Worm (Caenorhabditis elegans) whole organism, L4 larva: Measurements from ENCODE around the gene nfu-1.

Experiments
- F10B5.3 ChIP-seq: sonication (generic microtip); optimal IDR thresholded peaks from 2 replicates; lab custom pipeline; 2016; ENCODE audit warnings: mild to moderate bottlenecking, missing genetic modification characterization, missing compliant biosample characterization
- F37D6.2 ChIP-seq: sonication (generic microtip); optimal IDR thresholded peaks from 2 replicates; lab custom pipeline; 2016; ENCODE audit warnings: mild to moderate bottlenecking, missing genetic modification characterization, missing compliant biosample characterization
- F44E2.7 ChIP-seq: fragments of 200-800 bp; sonication (Bioruptor generic); IDR thresholded peaks from 2 replicates; pipeline ENCODE4 v2.1.2; 2022; ENCODE audit warnings: missing genetic modification characterization, missing compliant biosample characterization
- F49E8.2 ChIP-seq: sonication (generic microtip); optimal IDR thresholded peaks from 2 replicates; lab custom pipeline; 2016; ENCODE audit warnings: missing compliant biosample characterization, mild to moderate bottlenecking, missing genetic modification characterization, borderline replicate concordance
- T20F7.1 ChIP-seq: fragments of 200-800 bp; sonication (Bioruptor generic); optimal IDR thresholded peaks from 2 replicates; lab custom pipeline; 2018; ENCODE audit warnings: mild to moderate bottlenecking, missing genetic modification characterization, missing compliant biosample characterization
- Y48G9A.11 ChIP-seq: fragments of 200-800 bp; sonication (Bioruptor generic); IDR thresholded peaks from 2 replicates; pipeline ENCODE4 v1.3.6; 2022; ENCODE audit warnings: missing genetic modification reagents, missing genetic modification characterization, missing compliant biosample characterization
- Y5F2A.4 ChIP-seq: fragments of 200-800 bp; sonication (Bioruptor generic); optimal IDR thresholded peaks from 2 replicates; lab custom pipeline; 2018; ENCODE audit warnings: mild to moderate bottlenecking, missing genetic modification characterization, missing compliant biosample characterization
- aha-1 ChIP-seq: fragments of 150-350 bp; peaks from one replicate; lab custom pipeline; 2014; ENCODE audit warnings: missing biosample characterization, missing genetic modification characterization
- aly-2 ChIP-seq: sonication (generic microtip); optimal IDR thresholded peaks from 2 replicates; lab custom pipeline; 2018; ENCODE audit warnings: missing biosample characterization, missing genetic modification characterization
- arid-1 ChIP-seq: fragments of 200-800 bp; sonication (Bioruptor generic); conservative IDR thresholded peaks from 2 replicates; pipeline ENCODE4 v1.3.6; 2022; ENCODE audit warnings: missing genetic modification reagents, missing genetic modification characterization, missing compliant biosample characterization
- ceh-20 ChIP-seq: fragments of 200-800 bp; sonication (Bioruptor generic); IDR thresholded peaks from 2 replicates; pipeline ENCODE4 v1.3.6; 2022; ENCODE audit warnings: missing genetic modification reagents, missing genetic modification characterization, missing compliant biosample characterization
- ceh-28 ChIP-seq: fragments of 150-350 bp; optimal IDR thresholded peaks from 2 replicates; lab custom pipeline; 2014; ENCODE audit warnings: missing biosample characterization, missing genetic modification reagents, missing genetic modification characterization
- ceh-32 ChIP-seq: sonication (generic microtip); optimal IDR thresholded peaks from 2 replicates; lab custom pipeline; 2016; ENCODE audit warnings: mild to moderate bottlenecking, missing genetic modification characterization, missing compliant biosample characterization; ENCODE audit not compliant: poor library complexity
- ceh-62 ChIP-seq: sonication (generic microtip); optimal IDR thresholded peaks from 2 replicates; lab custom pipeline; 2017; ENCODE audit warnings: missing biosample characterization, missing genetic modification characterization
- ctbp-1 ChIP-seq: fragments of 200-800 bp; sonication (Bioruptor generic); IDR thresholded peaks from 2 replicates; pipeline ENCODE4 v1.3.6; 2022; ENCODE audit warnings: missing genetic modification reagents, missing genetic modification characterization, missing compliant biosample characterization
- daf-12 ChIP-seq: fragments of 150-350 bp; optimal IDR thresholded peaks from 2 replicates; lab custom pipeline; 2014; ENCODE audit warnings: missing biosample characterization, missing genetic modification reagents, missing genetic modification characterization
- daf-16 ChIP-seq, 3 experiments: sonication (generic microtip); optimal IDR thresholded peaks; 2 replicates each; lab custom pipeline; 2016 to 2017; ENCODE audit warnings: missing genetic modification characterization in 3 of 3, missing genetic modification reagents in 3 of 3, mild to moderate bottlenecking in 2 of 3, missing compliant biosample characterization in 2 of 3, missing biosample characterization in 1 of 3, moderate library complexity in 1 of 3
- dmd-8 ChIP-seq: fragments of 200-800 bp; sonication (Bioruptor generic); IDR thresholded peaks from 2 replicates; pipeline ENCODE4 v1.3.6; 2022; ENCODE audit warnings: missing genetic modification characterization, missing compliant biosample characterization
- dpl-1 ChIP-seq: fragments of 150-350 bp; optimal IDR thresholded peaks from 2 replicates; lab custom pipeline; 2014; ENCODE audit warnings: missing biosample characterization, missing genetic modification reagents, missing genetic modification characterization
- duxl-1 ChIP-seq: sonication (generic microtip); optimal IDR thresholded peaks from 2 replicates; lab custom pipeline; 2016; ENCODE audit warnings: mild to moderate bottlenecking, missing genetic modification characterization, moderate library complexity, missing compliant biosample characterization; ENCODE audit not compliant: poor library complexity
- egl-43 ChIP-seq: fragments of 200-800 bp; sonication (Bioruptor generic); IDR thresholded peaks from 2 replicates; pipeline ENCODE4 v1.3.6; 2022; ENCODE audit warnings: missing genetic modification reagents, missing genetic modification characterization, missing compliant biosample characterization
- fkh-10 ChIP-seq: fragments of 150-350 bp; optimal IDR thresholded peaks from 2 replicates; lab custom pipeline; 2014; ENCODE audit warnings: missing biosample characterization, missing genetic modification reagents, missing genetic modification characterization
- hlh-30 ChIP-seq: sonication (generic microtip); optimal IDR thresholded peaks from 2 replicates; lab custom pipeline; 2017; ENCODE audit warnings: antibody characterized with exemption, mild to moderate bottlenecking, missing genetic modification characterization, missing compliant biosample characterization; ENCODE audit not compliant: insufficient read depth
- hmg-1.1 ChIP-seq: fragments of 200-800 bp; sonication (Bioruptor generic); IDR thresholded peaks from 2 replicates; pipeline ENCODE4 v1.3.6; 2022; ENCODE audit warnings: missing genetic modification reagents, missing genetic modification characterization, missing compliant biosample characterization
- lin-13 ChIP-seq: fragments of 150-350 bp; optimal IDR thresholded peaks from 2 replicates; lab custom pipeline; 2014; ENCODE audit warnings: missing biosample characterization, missing genetic modification reagents, missing genetic modification characterization
- lin-15B ChIP-seq: fragments of 150-350 bp; sonication (generic microtip); optimal IDR thresholded peaks from 3 replicates; lab custom pipeline; 2014; ENCODE audit warnings: missing biosample characterization, missing genetic modification characterization
- madf-5 ChIP-seq, 2 experiments: fragments of 200-800 bp; sonication (Bioruptor generic); IDR thresholded peaks; 2 replicates each; pipeline ENCODE4 v1.3.6; 2022; ENCODE audit warnings: missing compliant biosample characterization in 2 of 2, missing genetic modification characterization in 2 of 2
- mep-1 ChIP-seq: fragments of 150-350 bp; sonication (generic microtip); optimal IDR thresholded peaks from 3 replicates; lab custom pipeline; 2014; ENCODE audit warnings: missing biosample characterization, missing genetic modification characterization
- mes-2 ChIP-seq: sonication (generic microtip); optimal IDR thresholded peaks from 2 replicates; lab custom pipeline; 2016; ENCODE audit warnings: missing genotype, mild to moderate bottlenecking, missing genetic modification characterization, missing compliant biosample characterization; ENCODE audit not compliant: poor library complexity, severe bottlenecking
- nhr-10 ChIP-seq: fragments of 150-350 bp; optimal IDR thresholded peaks from 2 replicates; lab custom pipeline; 2014; ENCODE audit warnings: missing biosample characterization, missing genetic modification characterization
- nhr-11 ChIP-seq: fragments of 150-350 bp; optimal IDR thresholded peaks from 2 replicates; lab custom pipeline; 2014; ENCODE audit warnings: missing biosample characterization, missing genetic modification characterization
- nhr-111 ChIP-seq: fragments of 200-800 bp; sonication (Bioruptor generic); optimal IDR thresholded peaks from 2 replicates; lab custom pipeline; 2018; ENCODE audit warnings: mild to moderate bottlenecking, missing genetic modification characterization, missing compliant biosample characterization
- nhr-237 ChIP-seq: sonication (generic microtip); optimal IDR thresholded peaks from 2 replicates; lab custom pipeline; 2017; ENCODE audit warnings: missing biosample characterization, missing genetic modification characterization
- nhr-28 ChIP-seq: fragments of 150-350 bp; optimal IDR thresholded peaks from 2 replicates; lab custom pipeline; 2014; ENCODE audit warnings: missing biosample characterization, missing genetic modification characterization
- nhr-48 ChIP-seq: sonication (generic microtip); optimal IDR thresholded peaks from 2 replicates; lab custom pipeline; 2016; ENCODE audit warnings: mild to moderate bottlenecking, missing genetic modification characterization, missing compliant biosample characterization
- nhr-76 ChIP-seq: fragments of 150-350 bp; optimal IDR thresholded peaks from 2 replicates; lab custom pipeline; 2014; ENCODE audit warnings: missing biosample characterization, missing genetic modification characterization
- pha-4 ChIP-seq, 2 experiments: fragments of 150-350 bp in 1 of 2; fragments of 200-800 bp in 1 of 2; sonication (Bioruptor generic) in 1 of 2; IDR thresholded peaks in 1 of 2; optimal IDR thresholded peaks in 1 of 2; 2 replicates each; pipeline versions ENCODE4 v1.3.6 to Lab custom; 2014 to 2022; ENCODE audit warnings: missing genetic modification characterization in 2 of 2, missing genetic modification reagents in 2 of 2, missing biosample characterization in 1 of 2, missing compliant biosample characterization in 1 of 2
- rbr-2 ChIP-seq: sonication (generic microtip); optimal IDR thresholded peaks from 2 replicates; lab custom pipeline; 2016; ENCODE audit warnings: missing genotype, missing genetic modification characterization, missing compliant biosample characterization
- saeg-2 ChIP-seq: fragments of 200-800 bp; sonication (Bioruptor generic); IDR thresholded peaks from 2 replicates; pipeline ENCODE4 v1.3.6; 2022; ENCODE audit warnings: missing genetic modification reagents, missing genetic modification characterization, missing compliant biosample characterization
- set-16 ChIP-seq: fragments of 200-800 bp; sonication (Bioruptor generic); IDR thresholded peaks from 2 replicates; pipeline ENCODE4 v1.3.6; 2022; ENCODE audit warnings: missing genetic modification reagents, missing genetic modification characterization, missing compliant biosample characterization
- spr-1 ChIP-seq: sonication (generic microtip); optimal IDR thresholded peaks from 2 replicates; lab custom pipeline; 2016; ENCODE audit warnings: mild to moderate bottlenecking, missing genetic modification characterization, missing compliant biosample characterization
- unc-130 ChIP-seq: sonication (generic microtip); optimal IDR thresholded peaks from 2 replicates; lab custom pipeline; 2016; ENCODE audit warnings: missing genetic modification reagents, missing genetic modification characterization, missing compliant biosample characterization
- unc-62 ChIP-seq, 3 experiments: fragments of 150-350 bp in 1 of 3; sonication (generic microtip); optimal IDR thresholded peaks in 2 of 3; peaks in 1 of 3; 1 replicate in 1 of 3; 2 replicates in 2 of 3; lab custom pipeline; 2014 to 2017; ENCODE audit warnings: missing biosample characterization in 3 of 3, missing genetic modification characterization in 3 of 3, missing genetic modification reagents in 3 of 3, missing genotype in 1 of 3
- zfp-3 ChIP-seq: fragments of 200-800 bp; sonication (Bioruptor generic); conservative IDR thresholded peaks from 2 replicates; pipeline ENCODE4 v1.3.6; 2022; ENCODE audit warnings: missing genetic modification reagents, missing genetic modification characterization, missing compliant biosample characterization

The nfu-1 gene

ce11 chrIV:10387113-10387512 lies at the start of gene nfu-1:
TSS of gene nfu-1 (plus strand) at chrIV:10387413.
- 0 out of 2 replicates have a peak, but pooled peaks have one; percentile 22 for TF ChIP-seq arid-1 (GFP tag; lab: Robert Waterston, UW)
- peak; percentile 0 for TF ChIP-seq F49E8.2 (tag; lab: Kevin White, UChicago)
- no peak for TF ChIP-seq T20F7.1
- TF ChIP-seq, all 104 proteins: peak for 2

DNA sequence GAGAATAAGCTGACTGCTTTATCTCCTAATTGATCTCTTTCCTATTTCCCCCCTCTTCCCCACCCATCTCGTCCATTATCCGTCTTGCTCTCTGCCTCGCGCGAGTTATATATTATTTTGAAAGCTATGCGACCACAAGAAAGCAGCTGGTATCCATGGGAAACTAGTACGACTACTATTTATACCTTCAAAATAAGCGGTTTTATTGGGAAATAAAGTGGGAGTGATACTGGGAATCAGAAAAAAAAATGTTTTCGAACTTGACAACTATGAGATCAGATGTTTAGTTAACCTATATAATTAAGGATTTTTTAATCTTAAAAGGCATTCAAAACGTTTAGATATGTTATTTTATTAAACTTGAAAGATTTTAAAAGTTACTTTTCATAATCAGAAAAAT lies 47.5 kb upstream of the nfu-1 start:
- TF ChIP-seq nhr-11, result peak; percentile 9
- no peak for TF ChIP-seq nhr-76

DNA sequence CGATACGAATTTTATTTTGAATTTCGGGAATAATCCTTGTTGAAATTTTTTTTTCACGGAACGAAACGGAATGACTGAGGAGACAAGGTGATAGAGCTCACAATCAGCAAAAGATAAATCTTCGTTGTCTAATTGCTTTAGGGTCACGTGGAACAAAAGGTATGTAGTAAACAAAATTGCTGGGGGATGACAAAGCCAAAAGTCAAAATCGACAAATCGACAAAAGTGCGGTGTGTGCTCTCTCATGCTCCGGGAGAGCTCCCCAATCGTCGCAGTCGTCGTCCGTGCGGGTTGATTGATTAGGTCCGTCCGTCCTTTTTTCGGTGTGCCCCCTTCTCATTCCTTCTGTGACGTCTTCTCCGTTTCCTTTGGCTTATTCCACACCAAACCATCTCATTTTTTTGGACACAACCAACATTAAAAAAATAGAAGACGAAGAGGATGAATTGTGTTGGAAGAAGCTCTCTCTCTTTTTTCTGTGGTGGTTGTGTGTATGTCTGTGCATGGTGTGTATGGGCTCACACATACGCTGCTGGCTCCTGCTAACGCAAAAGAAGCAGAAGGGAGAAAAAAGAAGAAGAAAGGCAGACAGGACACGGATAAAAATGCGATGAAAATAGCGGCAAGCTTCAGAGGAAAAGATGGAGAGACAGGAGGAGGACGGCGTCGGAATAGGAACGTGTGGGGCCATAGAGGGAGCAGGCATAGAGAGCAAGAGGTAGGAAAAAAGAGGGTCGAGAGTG lies 45.4 kb upstream of the nfu-1 start:
- TF ChIP-seq Y5F2A.4 (no peak), set-16 (peak; percentile 48), daf-12 (tag; lab: Kevin White, UChicago) (no peak), unc-130 (GFP tag; lab: Kevin White, UChicago) (no peak), nhr-48 (tag; lab: Kevin White, UChicago) (no peak), hlh-30 (tag; lab: Kevin White, UChicago) (peak; percentile 33), unc-62 (GFP tag; optimal IDR thresholded peaks at IDR 0.05 in 1 of 2; lab: Kevin White, UChicago) (peak in 1 of 2 experiments; percentile 73), unc-62 (tag; optimal IDR thresholded peaks at IDR 0.05; lab: Kevin White, UChicago) (no peak), F10B5.3 (tag; lab: Kevin White, UChicago) (peak; percentile 1), dmd-8 (GFP tag; lab: Robert Waterston, UW) (no peak), egl-43 (0 out of 2 replicates have a peak, but pooled peaks have one; percentile 17), nhr-111 (GFP tag; lab: Kevin White, UChicago) (no peak), lin-15B (no peak), spr-1 (tag; lab: Kevin White, UChicago) (no peak), F44E2.7 (GFP tag; lab: Robert Waterston, UW) (no peak), nhr-237 (tag; lab: Kevin White, UChicago) (no peak), ceh-32 (tag; lab: Kevin White, UChicago) (peak; percentile 1), ceh-62 (tag; lab: Kevin White, UChicago) (no peak), nhr-28 (no peak), F37D6.2 (tag; lab: Kevin White, UChicago) (peak; percentile 1), pha-4 (GFP tag; IDR thresholded peaks at IDR 0.05; lab: Robert Waterston, UW) (peak; percentile 7; the same call in 1 of the 2 replicates), pha-4 (tag; optimal IDR thresholded peaks at IDR 0.05; lab: Kevin White, UChicago) (no peak), ceh-28 (tag; lab: Kevin White, UChicago) (no peak), ctbp-1 (peak; percentile 62; the same call in 1 of the 2 replicates), zfp-3 (no peak), ceh-20 (GFP tag; lab: Robert Waterston, UW) (0 out of 2 replicates have a peak, but pooled peaks have one; percentile 53), aha-1 (tag; lab: Kevin White, UChicago) (peak; percentile 99), Y48G9A.11 (no peak), fkh-10 (GFP tag; lab: Kevin White, UChicago) (peak; percentile 35), hmg-1.1 (GFP tag; lab: Robert Waterston, UW) (peak; percentile 36; the same call in 1 of the 2 replicates), rbr-2 (tag; lab: Kevin White, UChicago) (peak; percentile 55)

DNA sequence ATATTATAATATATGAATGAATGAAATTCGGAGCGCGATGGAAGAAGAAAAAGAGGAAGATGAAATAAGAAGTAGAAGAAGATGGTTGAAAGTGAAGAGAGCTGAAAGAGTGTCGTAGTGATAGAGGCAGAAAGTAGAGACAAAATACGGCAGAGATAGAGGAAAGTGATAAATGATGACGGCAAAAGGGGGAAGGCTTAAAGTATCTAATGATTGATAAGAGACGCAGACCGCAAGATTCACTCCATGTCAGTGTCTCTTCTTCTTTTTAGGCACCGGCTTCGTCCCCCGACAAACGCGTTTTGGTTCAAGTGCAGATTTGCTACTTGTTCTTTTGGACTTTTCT lies 44.9 kb upstream of the nfu-1 start:
- TF ChIP-seq lin-13 (GFP tag; lab: Kevin White, UChicago) (peak; percentile 32), nhr-10 (tag; lab: Kevin White, UChicago) (peak; percentile 67), mep-1 (peak; percentile 72), dpl-1 (GFP tag; lab: Kevin White, UChicago) (no peak), arid-1 (GFP tag; lab: Robert Waterston, UW) (no peak), zfp-3 (no peak), saeg-2 (GFP tag; lab: Robert Waterston, UW) (0 out of 2 replicates have a peak, but pooled peaks have one; percentile 28), madf-5 (GFP tag; IDR thresholded peaks at IDR 0.05; lab: Robert Waterston, UW) (no peak), mes-2 (tag; lab: Kevin White, UChicago) (peak; percentile 32), nhr-11 (peak; percentile 94), hlh-30 (tag; lab: Kevin White, UChicago) (peak; percentile 60), daf-16 (GFP tag; optimal IDR thresholded peaks at IDR 0.05; lab: Kevin White, UChicago) (no peak), daf-16 (tag; optimal IDR thresholded peaks at IDR 0.05; lab: Kevin White, UChicago) (peak; percentile 52), duxl-1 (tag; lab: Kevin White, UChicago) (no peak), aly-2 (tag; lab: Kevin White, UChicago) (no peak)
